Worm (Caenorhabditis elegans): ENCODE measurements around the gene F09E5.14.

The F09E5.14 gene

DNA sequence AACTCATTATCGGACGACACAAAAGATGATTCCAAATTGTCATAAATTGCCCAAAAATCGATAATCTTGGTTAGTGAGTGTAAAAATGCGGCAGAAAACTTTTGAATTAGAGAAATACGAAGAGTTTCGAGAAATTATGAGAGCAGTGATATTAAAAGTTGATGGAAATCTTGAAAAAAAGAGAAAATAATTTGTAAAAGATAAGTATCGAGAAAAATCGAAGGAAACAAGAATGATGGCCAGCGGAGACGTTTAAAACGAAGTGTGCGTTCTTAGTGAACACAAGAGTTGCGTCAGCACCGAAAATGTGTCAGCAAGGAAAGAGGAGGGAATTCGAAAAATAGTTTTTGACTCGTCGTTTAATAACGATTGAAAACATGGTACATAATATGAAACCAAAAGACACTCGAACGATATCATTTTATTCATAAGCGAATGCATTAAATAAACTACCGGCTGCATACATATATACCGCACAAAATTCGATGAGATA is 45.2 kb upstream of the F09E5.14 start, which contains the start of gene ndx-6 (continued):
- TF ChIP-seq dmd-8 (GFP tag; IDR thresholded peaks at IDR 0.05) (no peak), jun-1 (tag; optimal IDR thresholded peaks at IDR 0.05) (peak; percentile 26), mep-1 (tag; optimal IDR thresholded peaks at IDR 0.05) (peak; percentile 86), Y75B8A.6 (GFP tag; IDR thresholded peaks at IDR 0.05) (no peak), D1046.2 (GFP tag; IDR thresholded peaks at IDR 0.05) (no peak), F49E8.2 (tag; optimal IDR thresholded peaks at IDR 0.05; ENCODE audit: borderline replicate concordance) (no peak), mxl-2 (GFP tag; conservative IDR thresholded peaks at IDR 0.05) (no peak), zfp-2 (tag; optimal IDR thresholded peaks at IDR 0.05) (no peak), nhr-102 (tag; optimal IDR thresholded peaks at IDR 0.05) (peak; percentile 74), nhr-6 (tag; optimal IDR thresholded peaks at IDR 0.05) (peak; percentile 61), lsy-2 (tag; optimal IDR thresholded peaks at IDR 0.05) (peak; percentile 73 to 94), madf-9 (GFP tag; conservative IDR thresholded peaks at IDR 0.05) (peak; percentile 35; the same call in 1 of the 2 replicates), duxl-1 (tag; optimal IDR thresholded peaks at IDR 0.05; ENCODE audit: poor library complexity) (peak; percentile 51), ZK337.2 (GFP tag; IDR thresholded peaks at IDR 0.05) (no peak), hmg-1.1 (GFP tag; IDR thresholded peaks at IDR 0.05) (peak; percentile 71), aha-1 (tag) (peak; percentile 42), ztf-11 (tag; optimal IDR thresholded peaks at IDR 0.05) (no peak), hlh-30 (tag; optimal IDR thresholded peaks at IDR 0.05; ENCODE audit: insufficient read depth) (peak; percentile 66), hif-1 (tag; optimal IDR thresholded peaks at IDR 0.05) (peak in 1 of 2 experiments; percentile 43), daf-12 (tag; optimal IDR thresholded peaks at IDR 0.05) (no peak), nhr-76 (tag; optimal IDR thresholded peaks at IDR 0.05) (no peak), nhr-111 (GFP tag; optimal IDR thresholded peaks at IDR 0.05) (no peak), daf-16 (GFP tag; optimal IDR thresholded peaks at IDR 0.05) (no peak), daf-16 (tag; optimal IDR thresholded peaks at IDR 0.05) (peak; percentile 47), nhr-42 (GFP tag; IDR thresholded peaks at IDR 0.05) (0 out of 2 replicates have a peak, but pooled peaks have one; percentile 64), php-3 (GFP tag; IDR thresholded peaks at IDR 0.05) (no peak)

DNA sequence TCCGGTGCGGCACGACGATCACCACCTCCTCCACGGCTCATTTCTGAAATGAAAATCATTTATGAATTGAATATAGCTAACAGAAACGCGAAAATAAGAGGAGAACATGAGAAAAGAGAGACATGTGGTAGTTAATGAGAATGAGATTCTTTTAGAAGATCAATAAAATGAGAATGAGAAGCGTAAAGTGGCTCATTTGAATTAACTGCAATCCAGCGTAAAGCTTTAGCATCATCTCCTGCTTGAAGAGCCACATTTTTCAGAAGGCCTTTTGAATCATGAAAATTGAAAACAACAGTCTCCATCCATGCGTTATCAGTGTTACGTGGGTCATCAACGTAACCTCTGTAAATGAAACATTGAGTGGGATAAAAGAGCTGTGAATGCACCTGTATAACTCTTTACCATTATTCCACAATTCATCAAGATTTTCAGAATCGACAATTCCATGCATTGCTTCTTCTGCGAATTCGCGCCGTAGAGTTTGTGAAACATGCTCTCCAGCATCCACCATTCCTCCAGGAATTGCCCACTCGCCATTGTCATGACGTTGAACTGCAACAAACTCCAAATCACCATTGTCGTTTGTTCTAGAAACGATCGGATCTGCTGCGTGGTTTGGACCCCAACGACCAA is 44.2 kb upstream of the F09E5.14 start, which contains the start of gene rsp-4:
rsp-4 (minus strand) TSS at position 51 of the 636 bp plus-strand sequence.
- TF ChIP-seq daf-12 (tag; optimal IDR thresholded peaks at IDR 0.05) (no peak), aha-1 (tag) (peak; percentile 94)

DNA sequence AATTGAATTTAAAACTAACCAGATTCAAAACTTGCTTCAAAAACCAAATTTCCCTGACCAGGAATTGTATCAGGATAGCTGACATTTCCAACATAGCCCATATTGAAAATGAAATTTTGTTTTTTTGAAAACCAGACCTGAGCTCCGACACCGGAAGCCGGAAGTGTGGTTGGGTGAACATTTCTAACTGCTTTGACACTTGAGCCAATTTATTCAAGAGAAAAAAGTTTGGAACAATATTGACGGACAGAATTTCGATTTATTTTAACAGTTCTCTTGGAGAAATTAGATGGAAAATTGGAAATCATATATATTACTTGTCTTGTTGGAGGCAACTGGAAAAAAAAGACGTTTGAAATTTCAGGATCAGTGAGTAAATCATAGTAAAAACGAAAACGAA is 42.5 kb upstream of the F09E5.14 start, which contains the start of gene ccpp-6:
ccpp-6 (minus strand) TSS at position 101 of the 400 bp plus-strand sequence.
- TF ChIP-seq ama-1 (optimal IDR thresholded peaks at IDR 0.05) (peak; percentile 0), madf-5 (GFP tag; IDR thresholded peaks at IDR 0.05) (no peak), aha-1 (tag) (peak; percentile 11), lin-38 (GFP tag; IDR thresholded peaks at IDR 0.05) (0 out of 2 replicates have a peak, but pooled peaks have one; percentile 16), mep-1 (tag; optimal IDR thresholded peaks at IDR 0.05) (peak; percentile 25)

DNA sequence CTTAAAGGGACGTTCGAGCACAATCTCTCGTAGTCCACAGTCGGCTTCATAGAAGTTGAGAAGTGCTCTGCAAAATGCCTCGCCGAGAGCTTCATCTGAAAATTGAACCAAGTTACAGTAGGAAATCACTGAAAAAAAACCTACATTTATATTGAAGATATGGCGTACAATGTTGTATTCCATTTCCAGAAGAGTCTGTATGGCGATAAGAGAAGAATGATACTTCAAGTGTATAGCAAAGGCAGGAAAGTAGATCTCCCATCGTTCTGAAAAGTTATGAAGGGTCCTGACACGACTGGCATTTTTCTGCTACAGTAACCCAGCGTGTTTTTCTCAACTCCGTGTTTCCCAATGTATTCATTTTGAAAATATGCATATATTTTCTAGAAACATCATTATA is 39.6 kb upstream of the F09E5.14 start:
- TF ChIP-seq daf-16 (GFP tag; optimal IDR thresholded peaks at IDR 0.05) (no peak), daf-16 (tag; optimal IDR thresholded peaks at IDR 0.05) (peak; percentile 22), dve-1 (tag; optimal IDR thresholded peaks at IDR 0.05; ENCODE audit: insufficient read depth) (no peak), zfp-2 (tag; optimal IDR thresholded peaks at IDR 0.05) (no peak)

DNA sequence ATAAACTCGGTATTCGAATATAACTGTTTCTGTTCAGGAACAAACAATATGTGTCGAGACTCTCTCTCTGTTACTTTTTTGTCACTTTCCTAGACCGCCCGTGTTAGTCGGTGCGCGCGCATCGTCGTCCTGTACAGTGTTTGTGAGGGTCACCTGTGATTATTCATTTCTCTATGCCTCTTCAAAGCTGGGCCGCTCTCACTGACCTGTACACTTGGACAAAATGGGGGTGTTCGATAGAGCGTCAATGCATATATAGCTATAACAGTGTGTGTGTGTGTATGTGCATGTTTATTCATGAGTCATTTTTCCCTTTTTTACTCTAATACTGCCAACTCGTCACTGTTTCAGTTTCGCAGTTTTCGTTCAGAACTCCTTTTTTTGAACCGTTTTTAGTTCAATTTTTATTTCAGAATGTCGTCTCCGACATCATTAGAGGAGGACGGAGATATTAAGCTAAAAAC is 35.0 kb upstream of the F09E5.14 start, which contains the start of gene pkc-3:
pkc-3 (plus strand) TSS at position 414 of the 464 bp plus-strand sequence.
- TF ChIP-seq lin-38 (GFP tag; IDR thresholded peaks at IDR 0.05) (peak; percentile 79), set-16 (GFP tag; IDR thresholded peaks at IDR 0.05) (no peak), hlh-30 (tag; optimal IDR thresholded peaks at IDR 0.05; ENCODE audit: insufficient read depth) (peak; percentile 83), aly-2 (tag; optimal IDR thresholded peaks at IDR 0.05) (no peak), spr-3 (GFP tag; optimal IDR thresholded peaks at IDR 0.05) (peak; percentile 42), dmd-8 (GFP tag; IDR thresholded peaks at IDR 0.05) (0 out of 2 replicates have a peak, but pooled peaks have one; percentile 52), nhr-77 (tag; optimal IDR thresholded peaks at IDR 0.05) (peak; percentile 89), ceh-32 (tag; optimal IDR thresholded peaks at IDR 0.05; ENCODE audit: poor library complexity) (no peak), snpc-4 (tag; optimal IDR thresholded peaks at IDR 0.05) (no peak), madf-9 (GFP tag; conservative IDR thresholded peaks at IDR 0.05) (peak; percentile 35; the same call in 1 of the 2 replicates), Y75B8A.6 (GFP tag; IDR thresholded peaks at IDR 0.05) (0 out of 2 replicates have a peak, but pooled peaks have one; percentile 27), ZK337.2 (GFP tag; IDR thresholded peaks at IDR 0.05) (no peak), unc-39 (tag; optimal IDR thresholded peaks at IDR 0.05) (no peak), php-3 (GFP tag; IDR thresholded peaks at IDR 0.05) (0 out of 2 replicates have a peak, but pooled peaks have one; percentile 14), ctbp-1 (GFP tag; IDR thresholded peaks at IDR 0.05) (no peak), madf-5 (GFP tag; IDR thresholded peaks at IDR 0.05) (no peak), Y105C5A.15 (GFP tag; IDR thresholded peaks at IDR 0.05) (no peak), daf-8 (GFP tag; IDR thresholded peaks at IDR 0.05) (no peak), dve-1 (tag; optimal IDR thresholded peaks at IDR 0.05; ENCODE audit: insufficient read depth) (peak; percentile 85)

Data from whole organism, L4 larva.